Worm (Caenorhabditis elegans) whole organism, L2 larva: ENCODE measurements around the gene prp-38.

Source experiments
- alr-1 ChIP-seq: fragments of 150-350 bp; optimal IDR thresholded peaks from 2 replicates; lab custom pipeline; 2014; ENCODE audit warnings: missing biosample characterization, missing genetic modification characterization
- mdl-1 ChIP-seq, 2 experiments: fragments of 150-350 bp in 1 of 2; sonication (generic microtip) in 1 of 2; optimal IDR thresholded peaks; 2 replicates each; lab custom pipeline; 2017; ENCODE audit warnings: missing biosample characterization in 2 of 2, missing genetic modification characterization in 2 of 2

ce11 chrV:10795494-10795893 lies 10.3 kb downstream of the prp-38 start, which contains the start of gene D1054.19:
- TF ChIP-seq alr-1 (tag; lab: Kevin White, UChicago) (no peak), mdl-1 (tag; optimal IDR thresholded peaks at IDR 0.05; lab: Kevin White, UChicago) (no peak)
